Worm (Caenorhabditis elegans) whole organism, late embryonic: ENCODE measurements around the gene H01G02.4.

Source experiments
- C08G9.2 ChIP-seq: sonication (generic microtip); optimal IDR thresholded peaks from 2 replicates; lab custom pipeline; 2016; ENCODE audit warnings: mild to moderate bottlenecking, missing genetic modification characterization, moderate library complexity, missing compliant biosample characterization
- C38D4.7 ChIP-seq: fragments of 200-800 bp; sonication (Bioruptor generic); optimal IDR thresholded peaks from 2 replicates; lab custom pipeline; 2018; ENCODE audit warnings: mild to moderate bottlenecking, missing genetic modification characterization, moderate library complexity, missing compliant biosample characterization
- F13H6.1 ChIP-seq: sonication (generic microtip); optimal IDR thresholded peaks from 2 replicates; lab custom pipeline; 2016; ENCODE audit warnings: missing genetic modification characterization, missing compliant biosample characterization
- K02D7.2 ChIP-seq: sonication (generic microtip); optimal IDR thresholded peaks from 2 replicates; lab custom pipeline; 2017; ENCODE audit warnings: mild to moderate bottlenecking, missing genetic modification characterization, missing compliant biosample characterization
- T23F11.4 ChIP-seq: fragments of 200-800 bp; sonication (Bioruptor generic); optimal IDR thresholded peaks from 2 replicates; lab custom pipeline; 2018; ENCODE audit warnings: mild to moderate bottlenecking, missing genetic modification characterization, missing compliant biosample characterization
- ceh-18 ChIP-seq: sonication (generic microtip); optimal IDR thresholded peaks from 2 replicates; lab custom pipeline; 2016; ENCODE audit warnings: missing genetic modification characterization, missing compliant biosample characterization
- ceh-19 ChIP-seq: fragments of 200-800 bp; sonication (Bioruptor generic); optimal IDR thresholded peaks from 2 replicates; lab custom pipeline; 2018; ENCODE audit warnings: mild to moderate bottlenecking, missing genetic modification characterization, missing compliant biosample characterization
- ceh-22 ChIP-seq: sonication (generic microtip); optimal IDR thresholded peaks from 2 replicates; lab custom pipeline; 2017; ENCODE audit warnings: missing biosample characterization, missing genetic modification characterization
- ceh-24 ChIP-seq: sonication (generic microtip); optimal IDR thresholded peaks from 2 replicates; lab custom pipeline; 2016; ENCODE audit warnings: mild to moderate bottlenecking, missing genetic modification characterization, missing compliant biosample characterization
- ceh-30 ChIP-seq: fragments of 150-350 bp; optimal IDR thresholded peaks from 2 replicates; lab custom pipeline; 2014; ENCODE audit warnings: missing biosample characterization, missing genetic modification characterization
- ceh-31 ChIP-seq: sonication (generic microtip); optimal IDR thresholded peaks from 2 replicates; lab custom pipeline; 2016; ENCODE audit warnings: missing genetic modification characterization, missing compliant biosample characterization
- ceh-34 ChIP-seq: sonication (generic microtip); optimal IDR thresholded peaks from 2 replicates; lab custom pipeline; 2016; ENCODE audit warnings: mild to moderate bottlenecking, missing genetic modification characterization, missing compliant biosample characterization
- ceh-45 ChIP-seq: fragments of 200-800 bp; sonication (Bioruptor generic); IDR thresholded peaks from 2 replicates; pipeline ENCODE4 v1.3.6; 2022; ENCODE audit warnings: missing genetic modification reagents, missing genetic modification characterization, missing compliant biosample characterization
- ceh-48 ChIP-seq: sonication (generic microtip); optimal IDR thresholded peaks from 2 replicates; lab custom pipeline; 2016; ENCODE audit warnings: missing genetic modification characterization, inconsistent platforms, missing compliant biosample characterization
- ceh-9 ChIP-seq: sonication (generic microtip); optimal IDR thresholded peaks from 2 replicates; lab custom pipeline; 2016; ENCODE audit warnings: mild to moderate bottlenecking, missing genetic modification characterization, inconsistent platforms, missing compliant biosample characterization
- che-1 ChIP-seq: sonication (generic microtip); optimal IDR thresholded peaks from 2 replicates; lab custom pipeline; 2016; ENCODE audit warnings: mild to moderate bottlenecking, missing genetic modification characterization, missing compliant biosample characterization
- dmd-4 ChIP-seq: sonication (generic microtip); optimal IDR thresholded peaks from 2 replicates; lab custom pipeline; 2016; ENCODE audit warnings: borderline replicate concordance, missing genetic modification characterization, missing compliant biosample characterization
- dve-1 ChIP-seq: sonication (generic microtip); optimal IDR thresholded peaks from 2 replicates; lab custom pipeline; 2017; ENCODE audit warnings: antibody characterized with exemption, mild to moderate bottlenecking, missing genetic modification characterization, missing compliant biosample characterization
- elt-2 ChIP-seq: sonication (generic microtip); optimal IDR thresholded peaks from 2 replicates; lab custom pipeline; 2016; ENCODE audit warnings: missing genetic modification reagents, missing genetic modification characterization, missing compliant biosample characterization
- ets-4 ChIP-seq: sonication (generic microtip); optimal IDR thresholded peaks from 2 replicates; lab custom pipeline; 2016; ENCODE audit warnings: missing genetic modification characterization, missing compliant biosample characterization
- eyg-1 ChIP-seq: sonication (generic microtip); optimal IDR thresholded peaks from 2 replicates; lab custom pipeline; 2016; ENCODE audit warnings: missing genotype, missing genetic modification characterization, missing compliant biosample characterization
- fax-1 ChIP-seq: sonication (generic microtip); optimal IDR thresholded peaks from 2 replicates; lab custom pipeline; 2016; ENCODE audit warnings: missing genotype, missing genetic modification characterization, missing compliant biosample characterization
- fkh-6 ChIP-seq: sonication (generic microtip); optimal IDR thresholded peaks from 2 replicates; lab custom pipeline; 2016; ENCODE audit warnings: missing genetic modification characterization, missing compliant biosample characterization
- gmeb-2 ChIP-seq: sonication (generic microtip); optimal IDR thresholded peaks from 2 replicates; lab custom pipeline; 2016; ENCODE audit warnings: missing genetic modification characterization, inconsistent platforms, missing compliant biosample characterization
- hlh-13 ChIP-seq: fragments of 200-800 bp; sonication (Bioruptor generic); optimal IDR thresholded peaks from 2 replicates; lab custom pipeline; 2018; ENCODE audit warnings: mild to moderate bottlenecking, missing genetic modification characterization, missing compliant biosample characterization
- hlh-15 ChIP-seq: sonication (generic microtip); optimal IDR thresholded peaks from 2 replicates; lab custom pipeline; 2016; ENCODE audit warnings: missing genetic modification characterization, missing compliant biosample characterization
- hlh-30 ChIP-seq: sonication (generic microtip); optimal IDR thresholded peaks from 2 replicates; lab custom pipeline; 2017; ENCODE audit warnings: antibody characterized with exemption, missing genetic modification characterization, missing compliant biosample characterization; ENCODE audit not compliant: insufficient read depth
- hlh-8 ChIP-seq: sonication (generic microtip); optimal IDR thresholded peaks from 2 replicates; lab custom pipeline; 2016; ENCODE audit warnings: missing genotype, missing genetic modification characterization, missing compliant biosample characterization
- lim-6 ChIP-seq: sonication (generic microtip); optimal IDR thresholded peaks from 2 replicates; lab custom pipeline; 2016; ENCODE audit warnings: missing genetic modification characterization, missing compliant biosample characterization
- lin-11 ChIP-seq: fragments of 200-800 bp; sonication (Bioruptor generic); optimal IDR thresholded peaks from 2 replicates; lab custom pipeline; 2018; ENCODE audit warnings: mild to moderate bottlenecking, missing genetic modification characterization, missing compliant biosample characterization
- nfya-1 ChIP-seq: sonication (generic microtip); optimal IDR thresholded peaks from 2 replicates; lab custom pipeline; 2017; ENCODE audit warnings: missing genetic modification characterization, mild to moderate bottlenecking, missing compliant biosample characterization, antibody characterized with exemption, moderate library complexity
- nhr-11 ChIP-seq: fragments of 150-350 bp; optimal IDR thresholded peaks from 2 replicates; lab custom pipeline; 2014; ENCODE audit warnings: missing biosample characterization, missing genetic modification characterization
- pha-4 ChIP-seq: fragments of 150-350 bp; optimal IDR thresholded peaks from 2 replicates; lab custom pipeline; 2018; ENCODE audit warnings: missing biosample characterization, missing genetic modification reagents, missing genetic modification characterization
- ref-2 ChIP-seq: sonication (generic microtip); optimal IDR thresholded peaks from 2 replicates; lab custom pipeline; 2016; ENCODE audit warnings: missing genetic modification characterization, missing compliant biosample characterization
- rnt-1 ChIP-seq: sonication (generic microtip); optimal IDR thresholded peaks from 2 replicates; lab custom pipeline; 2016; ENCODE audit warnings: missing genetic modification characterization, missing compliant biosample characterization
- sdc-2 ChIP-seq: sonication (generic microtip); optimal IDR thresholded peaks from 2 replicates; lab custom pipeline; 2016; ENCODE audit warnings: missing genotype, missing genetic modification characterization, missing compliant biosample characterization
- sox-4 ChIP-seq: sonication (generic microtip); optimal IDR thresholded peaks from 2 replicates; lab custom pipeline; 2017; ENCODE audit warnings: mild to moderate bottlenecking, missing genetic modification characterization, inconsistent platforms, missing compliant biosample characterization
- syd-9 ChIP-seq: sonication (generic microtip); optimal IDR thresholded peaks from 2 replicates; lab custom pipeline; 2016; ENCODE audit warnings: mild to moderate bottlenecking, missing genetic modification characterization, moderate library complexity, missing compliant biosample characterization
- tbx-2 ChIP-seq: sonication (generic microtip); optimal IDR thresholded peaks from 2 replicates; lab custom pipeline; 2016; ENCODE audit warnings: missing genetic modification characterization, missing compliant biosample characterization
- tbx-7 ChIP-seq: sonication (generic microtip); optimal IDR thresholded peaks from 2 replicates; lab custom pipeline; 2016; ENCODE audit warnings: missing genotype, missing genetic modification characterization, missing compliant biosample characterization
- ttx-3 ChIP-seq: sonication (generic microtip); optimal IDR thresholded peaks from 2 replicates; lab custom pipeline; 2016; ENCODE audit warnings: missing genetic modification reagents, missing genetic modification characterization, missing compliant biosample characterization
- unc-42 ChIP-seq: sonication (generic microtip); optimal IDR thresholded peaks from 2 replicates; lab custom pipeline; 2016; ENCODE audit warnings: missing genotype, missing genetic modification characterization, missing compliant biosample characterization
- unc-55 ChIP-seq: sonication (generic microtip); optimal IDR thresholded peaks from 2 replicates; lab custom pipeline; 2017; ENCODE audit warnings: missing biosample characterization, missing genetic modification reagents, missing genetic modification characterization
- unc-86 ChIP-seq: sonication (generic microtip); optimal IDR thresholded peaks from 2 replicates; lab custom pipeline; 2016; ENCODE audit warnings: missing genetic modification characterization, missing compliant biosample characterization

Gene H01G02.4

ce11 chrIV:11765507-11765906, 37.4 kb downstream of the H01G02.4 start:
- peak; percentile 51 for TF ChIP-seq tbx-2 (tag; lab: Kevin White, UChicago)
- TF ChIP-seq ttx-3 (tag; lab: Kevin White, UChicago): no peak
- TF ChIP-seq nfya-1 (tag; lab: Kevin White, UChicago): peak; percentile 47
- TF ChIP-seq sdc-2 (tag; lab: Kevin White, UChicago): no peak
- TF ChIP-seq che-1: no peak
- TF ChIP-seq sox-4 (tag; lab: Kevin White, UChicago): no peak
- TF ChIP-seq ceh-24 (tag; lab: Kevin White, UChicago): no peak
- TF ChIP-seq tbx-7: no peak
- TF ChIP-seq hlh-13 (GFP tag; lab: Kevin White, UChicago): no peak
- TF ChIP-seq unc-42 (tag; lab: Kevin White, UChicago): peak; percentile 92
- TF ChIP-seq ceh-48 (tag; lab: Kevin White, UChicago): peak; percentile 95
- peak; percentile 47 for TF ChIP-seq ceh-18
- TF ChIP-seq eyg-1 (tag; lab: Kevin White, UChicago): no peak
- no peak for TF ChIP-seq ceh-19 (GFP tag; lab: Kevin White, UChicago)
- no peak for TF ChIP-seq ref-2 (tag; lab: Kevin White, UChicago)
- TF ChIP-seq pha-4: no peak
- no peak for TF ChIP-seq ets-4 (tag; lab: Kevin White, UChicago)
- no peak for TF ChIP-seq syd-9 (tag; lab: Kevin White, UChicago)
- no peak for TF ChIP-seq T23F11.4
- TF ChIP-seq ceh-30 (tag; lab: Kevin White, UChicago): no peak
- TF ChIP-seq ceh-9: no peak
- no peak for TF ChIP-seq hlh-8 (tag; lab: Kevin White, UChicago)
- TF ChIP-seq fkh-6 (tag; lab: Kevin White, UChicago): no peak
- TF ChIP-seq K02D7.2 (tag; lab: Kevin White, UChicago): no peak
- TF ChIP-seq hlh-15: no peak
- TF ChIP-seq dmd-4: no peak
- no peak for TF ChIP-seq ceh-22
- peak; percentile 68 for TF ChIP-seq ceh-31 (tag; lab: Kevin White, UChicago)
- TF ChIP-seq nhr-11 (tag; lab: Kevin White, UChicago): no peak
- TF ChIP-seq fax-1: no peak
- TF ChIP-seq ceh-34 (tag; lab: Kevin White, UChicago): peak; percentile 29
- no peak for TF ChIP-seq elt-2 (tag; lab: Kevin White, UChicago)
- TF ChIP-seq F13H6.1 (tag; lab: Kevin White, UChicago): no peak
- no peak for TF ChIP-seq C08G9.2 (tag; lab: Kevin White, UChicago)
- TF ChIP-seq dve-1 (tag; lab: Kevin White, UChicago): no peak
- no peak for TF ChIP-seq unc-55 (GFP tag; lab: Kevin White, UChicago)
- no peak for TF ChIP-seq C38D4.7 (GFP tag; lab: Kevin White, UChicago)
- no peak for TF ChIP-seq lin-11 (tag; lab: Kevin White, UChicago)
- no peak for TF ChIP-seq hlh-30 (tag; lab: Kevin White, UChicago)
- no peak for TF ChIP-seq lim-6
- no peak for TF ChIP-seq ceh-45 (GFP tag; lab: Robert Waterston, UW)
- TF ChIP-seq unc-86 (tag; lab: Kevin White, UChicago): peak; percentile 3
- TF ChIP-seq gmeb-2 (tag; lab: Kevin White, UChicago): no peak
- TF ChIP-seq rnt-1: no peak
